Fruit fly (Drosophila melanogaster) whole organism, embryonic: ENCODE results near the gene CG10347.

Experiments
- Ada2b ChIP-seq: fragments of 200-800 bp; sonication (Bioruptor generic); IDR thresholded peaks from 2 replicates; pipeline ENCODE4 v1.3.6; 2022; ENCODE audit warnings: missing biosample characterization, missing genetic modification characterization
- CG10209 ChIP-seq: fragments of 200-800 bp; sonication (Bioruptor generic); optimal IDR thresholded peaks from 3 replicates; lab custom pipeline; 2017; ENCODE audit warnings: missing biosample characterization, mild to moderate bottlenecking, missing genetic modification characterization, missing genetic modification reagents
- CG10267 ChIP-seq: fragments of 200-800 bp; sonication (Bioruptor generic); optimal IDR thresholded peaks from 2 replicates; lab custom pipeline; 2018; ENCODE audit warnings: missing biosample characterization, mild to moderate bottlenecking, missing genetic modification characterization, moderate library complexity
- CG11504 ChIP-seq: fragments of 200-800 bp; sonication (Bioruptor generic); optimal IDR thresholded peaks from 3 replicates; lab custom pipeline; 2019; ENCODE audit warnings: missing biosample characterization, mild to moderate bottlenecking, missing genetic modification characterization, moderate library complexity
- CG12219 ChIP-seq: fragments of 200-800 bp; sonication (Bioruptor generic); optimal IDR thresholded peaks from 3 replicates; lab custom pipeline; 2018; ENCODE audit warnings: missing biosample characterization, mild to moderate bottlenecking, missing genetic modification characterization
- CG12659 ChIP-seq: fragments of 200-800 bp; sonication (Bioruptor generic); optimal IDR thresholded peaks from 3 replicates; lab custom pipeline; 2017; ENCODE audit warnings: mild to moderate bottlenecking, missing biosample characterization, missing genetic modification reagents, missing genetic modification characterization
- CG13123 ChIP-seq: fragments of 200-800 bp; sonication (Bioruptor generic); optimal IDR thresholded peaks from 2 replicates; lab custom pipeline; 2016; ENCODE audit warnings: missing biosample characterization, missing genetic modification characterization
- CG15601 ChIP-seq: fragments of 200-800 bp; sonication (Bioruptor generic); optimal IDR thresholded peaks from 3 replicates; lab custom pipeline; 2019; ENCODE audit warnings: missing biosample characterization, mild to moderate bottlenecking, missing genetic modification characterization, moderate library complexity
- CG15696 ChIP-seq: fragments of 200-800 bp; sonication (Bioruptor generic); optimal IDR thresholded peaks from 2 replicates; lab custom pipeline; 2019; ENCODE audit warnings: missing biosample characterization, mild to moderate bottlenecking, missing genetic modification characterization, moderate library complexity
- CG16815 ChIP-seq: fragments of 200-800 bp; sonication (Bioruptor generic); optimal IDR thresholded peaks from 3 replicates; lab custom pipeline; 2017; ENCODE audit warnings: missing biosample characterization, mild to moderate bottlenecking, missing genetic modification characterization
- CG18764 ChIP-seq: fragments of 200-800 bp; sonication (Bioruptor generic); optimal IDR thresholded peaks from 3 replicates; lab custom pipeline; 2016; ENCODE audit warnings: missing biosample characterization, missing genetic modification characterization
- CG31224 ChIP-seq: fragments of 200-800 bp; sonication (Bioruptor generic); IDR thresholded peaks from 2 replicates; pipeline ENCODE4 v1.3.6; 2022; ENCODE audit warnings: missing biosample characterization, missing genetic modification characterization
- CG31388 ChIP-seq: fragments of 200-800 bp; sonication (Bioruptor generic); optimal IDR thresholded peaks from 2 replicates; lab custom pipeline; 2016; ENCODE audit warnings: missing biosample characterization, missing genetic modification characterization
- CG34224 ChIP-seq: fragments of 200-800 bp; sonication (Bioruptor generic); IDR thresholded peaks from 3 replicates; pipeline ENCODE4 v1.3.6; 2022; ENCODE audit warnings: missing biosample characterization, missing genetic modification characterization; ENCODE audit not compliant: partially characterized antibody
- CG3995 ChIP-seq: fragments of 200-800 bp; sonication (Bioruptor generic); optimal IDR thresholded peaks from 3 replicates; lab custom pipeline; 2016; ENCODE audit warnings: missing biosample characterization, missing genetic modification characterization
- CG4820 ChIP-seq: fragments of 200-800 bp; sonication (Bioruptor generic); optimal IDR thresholded peaks from 3 replicates; lab custom pipeline; 2016; ENCODE audit warnings: missing biosample characterization, missing genetic modification characterization
- CG4854 ChIP-seq: fragments of 200-800 bp; sonication (Bioruptor generic); optimal IDR thresholded peaks from 2 replicates; lab custom pipeline; 2016; ENCODE audit warnings: missing biosample characterization, missing genetic modification characterization, inconsistent platforms
- CG6175 ChIP-seq: fragments of 200-800 bp; sonication (Bioruptor generic); IDR thresholded peaks from 3 replicates; pipeline ENCODE4 v1.3.6; 2022; ENCODE audit warnings: missing biosample characterization, missing genetic modification characterization
- CG6854 ChIP-seq: fragments of 200-800 bp; sonication (Bioruptor generic); optimal IDR thresholded peaks from 3 replicates; lab custom pipeline; 2017; ENCODE audit warnings: missing biosample characterization, mild to moderate bottlenecking, missing genetic modification characterization
- CG7745 ChIP-seq: fragments of 200-800 bp; sonication (Bioruptor generic); optimal IDR thresholded peaks from 2 replicates; lab custom pipeline; 2018; ENCODE audit warnings: missing biosample characterization, mild to moderate bottlenecking, missing genetic modification characterization, moderate library complexity
- CG7987 ChIP-seq: fragments of 200-800 bp; sonication (Bioruptor generic); optimal IDR thresholded peaks from 2 replicates; lab custom pipeline; 2018; ENCODE audit warnings: missing biosample characterization, mild to moderate bottlenecking, missing genetic modification characterization, moderate library complexity
- CG8290 ChIP-seq, 3 experiments: fragments of 200-800 bp; sonication (Bioruptor generic); optimal IDR thresholded peaks; 2 replicates each; lab custom pipeline; 2016 to 2019; ENCODE audit warnings: missing biosample characterization in 3 of 3, missing genetic modification characterization in 3 of 3, mild to moderate bottlenecking in 2 of 3, moderate library complexity in 1 of 3
- CG9609 ChIP-seq: fragments of 200-800 bp; sonication (Bioruptor generic); optimal IDR thresholded peaks from 3 replicates; lab custom pipeline; 2016; ENCODE audit warnings: missing biosample characterization, missing genetic modification characterization
- CTCF ChIP-seq: fragments of 200-800 bp; sonication (Bioruptor generic); optimal IDR thresholded peaks from 2 replicates; lab custom pipeline; 2017; ENCODE audit warnings: missing biosample characterization, mild to moderate bottlenecking, missing genetic modification characterization, moderate library complexity
- D19B ChIP-seq: fragments of 200-800 bp; sonication (Bioruptor generic); optimal IDR thresholded peaks from 2 replicates; lab custom pipeline; 2017; ENCODE audit warnings: missing biosample characterization, mild to moderate bottlenecking, missing genetic modification characterization
- E2f2 ChIP-seq: fragments of 200-800 bp; sonication (Bioruptor generic); IDR thresholded peaks from 2 replicates; pipeline ENCODE4 v1.3.6; 2022; ENCODE audit warnings: missing biosample characterization, missing genetic modification characterization
- Ets97D ChIP-seq: fragments of 200-800 bp; sonication (Bioruptor generic); optimal IDR thresholded peaks from 3 replicates; lab custom pipeline; 2016; ENCODE audit warnings: missing biosample characterization, missing genetic modification characterization
- Hey ChIP-seq: fragments of 200-800 bp; sonication (Bioruptor generic); optimal IDR thresholded peaks from 3 replicates; lab custom pipeline; 2018; ENCODE audit warnings: missing biosample characterization, mild to moderate bottlenecking, missing genetic modification characterization
- Hr51 ChIP-seq, 2 experiments: fragments of 200-800 bp; sonication (Bioruptor generic); optimal IDR thresholded peaks; 2 replicates in 1 of 2; 3 replicates in 1 of 2; lab custom pipeline; 2016 to 2018; ENCODE audit warnings: missing biosample characterization in 2 of 2, missing genetic modification characterization in 2 of 2, mild to moderate bottlenecking in 1 of 2, moderate library complexity in 1 of 2
- Kr ChIP-seq: fragments of 200-800 bp; sonication (Bioruptor generic); optimal IDR thresholded peaks from 2 replicates; lab custom pipeline; 2017; ENCODE audit warnings: missing biosample characterization, mild to moderate bottlenecking, missing genetic modification characterization
- MBD-R2 ChIP-seq: fragments of 200-800 bp; sonication (Bioruptor generic); IDR thresholded peaks from 2 replicates; pipeline ENCODE4 v1.3.6; 2022; ENCODE audit warnings: missing biosample characterization, missing genetic modification characterization
- MTF-1 ChIP-seq: fragments of 200-800 bp; sonication (Bioruptor generic); optimal IDR thresholded peaks from 2 replicates; lab custom pipeline; 2018; ENCODE audit warnings: missing biosample characterization, mild to moderate bottlenecking, missing genetic modification characterization, borderline replicate concordance
- Mad ChIP-seq: fragments of 200-800 bp; sonication (Bioruptor generic); optimal IDR thresholded peaks from 2 replicates; lab custom pipeline; 2016; ENCODE audit warnings: missing biosample characterization, missing genetic modification characterization
- Stat92E ChIP-seq, 3 experiments: fragments of >200 bp in 2 of 3; fragments of 200-800 bp in 1 of 3; sonication (Bioruptor generic) in 1 of 3; optimal IDR thresholded peaks; 2 replicates each; lab custom pipeline; 2017 to 2019; ENCODE audit warnings: missing biosample characterization in 3 of 3, missing genetic modification characterization in 3 of 3, mild to moderate bottlenecking in 1 of 3, moderate library complexity in 1 of 3
- TFAM ChIP-seq: fragments of 200-800 bp; sonication (Bioruptor generic); optimal IDR thresholded peaks from 2 replicates; lab custom pipeline; 2017; ENCODE audit warnings: missing biosample characterization, missing genetic modification characterization, inconsistent platforms
- ash1 ChIP-seq: fragments of 200-800 bp; sonication (Bioruptor generic); optimal IDR thresholded peaks from 2 replicates; lab custom pipeline; 2018; ENCODE audit warnings: missing biosample characterization, mild to moderate bottlenecking, missing genetic modification characterization
- bab2 ChIP-seq: fragments of 200-800 bp; sonication (Bioruptor generic); optimal IDR thresholded peaks from 2 replicates; lab custom pipeline; 2016; ENCODE audit warnings: missing biosample characterization, missing genetic modification characterization
- ci ChIP-seq: fragments of 200-800 bp; sonication (Bioruptor generic); IDR thresholded peaks from 3 replicates; pipeline ENCODE4 v1.3.6; 2022; ENCODE audit warnings: missing biosample characterization, missing genetic modification characterization
- dati ChIP-seq: fragments of 200-800 bp; sonication (Bioruptor generic); IDR thresholded peaks from 2 replicates; pipeline ENCODE4 v1.3.6; 2022; ENCODE audit warnings: missing biosample characterization, missing genetic modification characterization
- gce ChIP-seq: fragments of 200-800 bp; sonication (Bioruptor generic); IDR thresholded peaks from 3 replicates; pipeline ENCODE4 v1.3.6; 2022; ENCODE audit warnings: missing biosample characterization, missing genetic modification characterization
- gro ChIP-seq: fragments of 200-800 bp; sonication (Bioruptor generic); optimal IDR thresholded peaks from 2 replicates; lab custom pipeline; 2016; ENCODE audit warnings: missing biosample characterization, missing genetic modification characterization
- hkb ChIP-seq, 2 experiments: fragments of 200-800 bp in 1 of 2; fragments of >200 bp in 1 of 2; sonication (Bioruptor generic) in 1 of 2; IDR thresholded peaks in 1 of 2; optimal IDR thresholded peaks in 1 of 2; 2 replicates each; pipeline versions ENCODE4 v1.3.6 to Lab custom; 2017 to 2022; ENCODE audit warnings: missing biosample characterization in 1 of 2, missing genetic modification characterization in 1 of 2
- lmd ChIP-seq: fragments of 200-800 bp; sonication (Bioruptor generic); IDR thresholded peaks from 2 replicates; pipeline ENCODE4 v1.3.6; 2022; ENCODE audit warnings: missing biosample characterization, missing genetic modification characterization
- pfk ChIP-seq: fragments of 200-800 bp; sonication (Bioruptor generic); optimal IDR thresholded peaks from 2 replicates; lab custom pipeline; 2018; ENCODE audit warnings: missing biosample characterization, mild to moderate bottlenecking, missing genetic modification characterization, moderate library complexity
- pho ChIP-seq: fragments of 200-800 bp; sonication (Bioruptor generic); optimal IDR thresholded peaks from 2 replicates; lab custom pipeline; 2016; ENCODE audit warnings: missing biosample characterization, missing genetic modification characterization
- rib ChIP-seq: fragments of 200-800 bp; sonication (Bioruptor generic); IDR thresholded peaks from 2 replicates; pipeline ENCODE4 v1.3.6; 2022; ENCODE audit warnings: missing biosample characterization, missing genetic modification characterization
- zen ChIP-seq: fragments of 200-800 bp; sonication (Bioruptor generic); optimal IDR thresholded peaks from 3 replicates; lab custom pipeline; 2018; ENCODE audit warnings: missing biosample characterization, mild to moderate bottlenecking, missing genetic modification characterization, moderate library complexity
- zfh1 ChIP-seq: fragments of 200-800 bp; sonication (Bioruptor generic); IDR thresholded peaks from 3 replicates; pipeline ENCODE4 v1.3.6; 2022; ENCODE audit warnings: missing biosample characterization, missing genetic modification characterization

CG10347 gene

DNA sequence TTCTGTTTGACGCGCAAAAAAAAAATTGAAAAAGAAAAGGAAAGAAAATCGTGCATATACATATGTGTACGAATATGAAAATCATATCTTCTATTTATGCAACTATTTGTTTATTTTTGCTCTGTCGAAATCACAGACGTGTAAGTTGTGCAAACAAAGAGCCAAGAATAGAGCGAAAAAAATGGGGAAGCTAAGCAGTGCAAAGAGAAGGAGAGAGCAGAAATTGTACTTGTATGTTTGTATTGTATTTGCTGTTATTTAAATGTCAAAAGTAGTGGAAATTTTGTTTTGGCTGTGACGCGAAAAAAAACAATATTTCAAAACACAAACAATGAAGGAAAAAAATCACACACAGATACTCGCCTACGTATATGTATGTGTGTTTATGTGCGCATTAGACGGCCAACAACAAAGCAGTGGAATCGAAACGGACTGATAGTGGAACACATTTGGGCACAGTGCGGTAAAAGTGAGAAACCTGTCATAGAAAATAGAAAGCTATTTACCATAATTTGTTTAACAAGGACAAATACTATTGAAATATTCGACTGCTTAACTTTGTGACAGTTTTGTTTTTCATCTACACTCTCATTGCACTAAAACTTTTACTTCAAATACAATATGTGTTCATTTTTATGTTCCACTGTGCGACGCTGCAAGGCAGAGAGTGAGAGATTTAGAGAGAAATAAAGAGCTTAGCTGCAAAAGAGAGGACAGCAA is 36.5 kb downstream of the CG10347 start (continued):
- no peak; the same call in 2 of the 3 replicates for TF ChIP-seq CG34224 (GFP tag; lab: Robert Waterston, UW)
- peak; percentile 96 for TF ChIP-seq zfh1
- TF ChIP-seq CG10209 (GFP tag; lab: Kevin White, UChicago), result peak; percentile 93
- TF ChIP-seq CG9609 (GFP tag; lab: Kevin White, UChicago), result peak; percentile 95
- no peak for TF ChIP-seq hkb (optimal IDR thresholded peaks at IDR 0.05; lab: Kevin White, UChicago)
- peak; percentile 96 for TF ChIP-seq hkb (GFP tag; IDR thresholded peaks at IDR 0.05; lab: Robert Waterston, UW)
- peak; percentile 77; the same call in 2 of the 3 replicates for TF ChIP-seq CG6175 (GFP tag; lab: Robert Waterston, UW)
- peak; percentile 63 for TF ChIP-seq CG7745 (tag; lab: Kevin White, UChicago)
- TF ChIP-seq Stat92E (GFP tag; optimal IDR thresholded peaks at IDR 0.05; lab: Kevin White, UChicago), result peak in 1 of 3 experiments; percentile 71
- no peak for TF ChIP-seq Kr (GFP tag; lab: Kevin White, UChicago)
- peak; percentile 93 for TF ChIP-seq lmd
- peak; percentile 84 for TF ChIP-seq CG31388
- peak; percentile 82 for TF ChIP-seq zen
- TF ChIP-seq E2f2 (GFP tag; lab: Robert Waterston, UW), result peak; percentile 81
- peak; percentile 94 for TF ChIP-seq Mad (GFP tag; lab: Kevin White, UChicago)
- TF ChIP-seq CG7987, result peak; percentile 81
- TF ChIP-seq gce, result peak; percentile 94
- peak; percentile 92 to 97 for TF ChIP-seq Hr51 (GFP tag; optimal IDR thresholded peaks at IDR 0.05; lab: Kevin White, UChicago)
- peak; percentile 79 for TF ChIP-seq CG8290 (GFP tag; optimal IDR thresholded peaks at IDR 0.05; lab: Kevin White, UChicago)
- peak; percentile 67 to 97 for TF ChIP-seq CG8290 (tag; optimal IDR thresholded peaks at IDR 0.05; lab: Kevin White, UChicago)
- TF ChIP-seq CTCF (GFP tag; lab: Kevin White, UChicago), result peak; percentile 40
- TF ChIP-seq Hey (tag; lab: Kevin White, UChicago), result peak; percentile 55
- TF ChIP-seq CG10267 (tag; lab: Kevin White, UChicago), result peak; percentile 89
- peak; percentile 82 for TF ChIP-seq MTF-1 (GFP tag; lab: Kevin White, UChicago)
- TF ChIP-seq CG4854 (GFP tag; lab: Kevin White, UChicago), result peak; percentile 84
- TF ChIP-seq CG6854, result peak; percentile 84
- TF ChIP-seq CG13123 (GFP tag; lab: Kevin White, UChicago), result peak; percentile 87
- peak; percentile 75 for TF ChIP-seq MBD-R2 (GFP tag; lab: Robert Waterston, UW)
- peak; percentile 86 for TF ChIP-seq CG15696
- peak; percentile 71 for TF ChIP-seq gro (GFP tag; lab: Kevin White, UChicago)
- TF ChIP-seq rib (GFP tag; lab: Robert Waterston, UW), result peak; percentile 79
- peak; percentile 96 for TF ChIP-seq CG12219 (GFP tag; lab: Kevin White, UChicago)
- TF ChIP-seq CG3995 (GFP tag; lab: Kevin White, UChicago), result peak; percentile 52
- peak; percentile 76 for TF ChIP-seq Ets97D (GFP tag; lab: Kevin White, UChicago)
- TF ChIP-seq D19B (GFP tag; lab: Kevin White, UChicago), result peak; percentile 68
- peak; percentile 96 for TF ChIP-seq Ada2b
- TF ChIP-seq bab2 (GFP tag; lab: Kevin White, UChicago), result peak; percentile 92
- peak; percentile 90 for TF ChIP-seq CG18764 (GFP tag; lab: Kevin White, UChicago)
- peak; percentile 82 for TF ChIP-seq CG31224
- TF ChIP-seq pho (GFP tag; lab: Kevin White, UChicago), result peak; percentile 93
- TF ChIP-seq TFAM (GFP tag; lab: Kevin White, UChicago), result peak; percentile 85
- TF ChIP-seq CG15601 (tag; lab: Kevin White, UChicago), result peak; percentile 91
- TF ChIP-seq CG12659, result peak; percentile 95
- peak; percentile 94 for TF ChIP-seq CG4820 (GFP tag; lab: Kevin White, UChicago)
- TF ChIP-seq pfk (GFP tag; lab: Kevin White, UChicago), result peak; percentile 98
- TF ChIP-seq ash1 (GFP tag; lab: Kevin White, UChicago), result no peak
- peak; percentile 81 for TF ChIP-seq dati (GFP tag; lab: Robert Waterston, UW)
- TF ChIP-seq CG11504 (tag; lab: Kevin White, UChicago), result peak; percentile 94
- TF ChIP-seq CG16815 (GFP tag; lab: Kevin White, UChicago), result peak; percentile 88
- peak; percentile 98 for TF ChIP-seq ci
